Worm (Caenorhabditis elegans) whole organism, mixed stage, embryonic: ENCODE data around the gene F08F3.4.

Experiments used
- lsy-2 ChIP-seq: fragments of 150-350 bp; optimal IDR thresholded peaks from 2 replicates; lab custom pipeline; 2014; ENCODE audit warnings: missing biosample characterization, missing genetic modification characterization
- mab-5 ChIP-seq: fragments of 150-350 bp; optimal IDR thresholded peaks from 2 replicates; lab custom pipeline; 2014; ENCODE audit warnings: missing biosample characterization, missing genetic modification characterization
- mep-1 ChIP-seq: fragments of 150-350 bp; optimal IDR thresholded peaks from 2 replicates; lab custom pipeline; 2017; ENCODE audit warnings: missing biosample characterization, missing genetic modification reagents, missing genetic modification characterization, inconsistent platforms
- nhr-12 ChIP-seq: fragments of 150-350 bp; optimal IDR thresholded peaks from 2 replicates; lab custom pipeline; 2014; ENCODE audit warnings: missing biosample characterization, missing genetic modification characterization
- nhr-237 ChIP-seq: fragments of 150-350 bp; optimal IDR thresholded peaks from 2 replicates; lab custom pipeline; 2014; ENCODE audit warnings: missing biosample characterization, missing genetic modification characterization
- nhr-28 ChIP-seq: fragments of 150-350 bp; optimal IDR thresholded peaks from 2 replicates; lab custom pipeline; 2014; ENCODE audit warnings: missing biosample characterization, missing genetic modification characterization
- pha-4 ChIP-seq: fragments of 150-350 bp; optimal IDR thresholded peaks from 2 replicates; lab custom pipeline; 2018; ENCODE audit warnings: missing biosample characterization, missing genetic modification reagents, missing genetic modification characterization
- snpc-4 ChIP-seq: fragments of 150-350 bp; optimal IDR thresholded peaks from 2 replicates; lab custom pipeline; 2014; ENCODE audit warnings: missing biosample characterization, missing genetic modification characterization
- unc-62 ChIP-seq: fragments of 150-350 bp; optimal IDR thresholded peaks from 2 replicates; lab custom pipeline; 2014; ENCODE audit warnings: missing biosample characterization, missing genetic modification reagents, missing genetic modification characterization

DNA sequence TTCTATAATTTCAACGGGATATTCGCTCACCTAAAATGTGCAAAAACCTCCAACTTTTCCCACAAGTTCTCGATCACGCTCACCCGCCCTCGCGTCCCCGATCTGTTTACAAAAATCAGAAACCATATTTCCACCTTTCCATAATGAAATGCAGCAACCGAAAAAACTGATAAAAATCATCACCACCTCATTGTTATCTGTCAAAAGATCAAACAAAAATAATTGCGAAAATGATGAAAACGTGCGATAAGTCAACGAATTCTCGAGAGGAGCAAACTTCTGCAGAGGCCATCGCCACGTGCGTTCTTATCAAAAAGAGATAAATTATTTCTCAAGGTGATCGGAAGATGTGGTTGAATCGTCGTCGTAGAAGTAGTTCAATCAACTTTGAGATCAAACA, 14.3 kb downstream of the F08F3.4 start:
- no peak for TF ChIP-seq nhr-28 (tag; lab: Kevin White, UChicago)
- TF ChIP-seq snpc-4: no peak
- TF ChIP-seq unc-62 (GFP tag; lab: Kevin White, UChicago): no peak
- TF ChIP-seq nhr-12 (tag; lab: Kevin White, UChicago): no peak
- TF ChIP-seq pha-4 (tag; lab: Kevin White, UChicago): no peak
- TF ChIP-seq nhr-237 (tag; lab: Kevin White, UChicago): no peak
- TF ChIP-seq lsy-2 (tag; lab: Kevin White, UChicago): no peak
- TF ChIP-seq mab-5 (tag; lab: Kevin White, UChicago): no peak
- TF ChIP-seq mep-1 (tag; lab: Kevin White, UChicago): no peak
